Worm (Caenorhabditis elegans): ENCODE data around the gene F38B6.7.

The F38B6.7 gene

DNA sequence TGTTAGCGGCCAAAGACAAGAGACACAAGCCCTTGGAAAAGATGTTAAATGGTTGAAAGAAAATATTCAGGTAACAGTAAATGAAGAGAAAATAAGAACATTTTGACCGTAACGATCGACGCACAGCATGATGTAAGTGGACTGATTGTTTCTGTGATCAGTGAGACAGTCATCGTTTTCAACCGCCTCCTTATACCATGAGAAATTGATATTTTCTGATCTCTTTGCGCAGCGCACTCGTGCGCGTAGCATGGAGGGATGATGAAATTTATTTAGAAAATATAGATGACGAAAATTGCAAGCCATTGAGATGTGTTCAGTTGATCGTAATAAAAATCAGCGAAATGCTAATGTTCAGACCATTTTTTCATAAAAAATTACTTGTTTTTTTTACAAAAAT is 48.6 kb downstream of the F38B6.7 start:
- TF ChIP-seq Y116A8C.19 (tag; optimal IDR thresholded peaks at IDR 0.05; ENCODE audit: borderline replicate concordance) (no peak), pqm-1 (tag; optimal IDR thresholded peaks at IDR 0.05) (no peak), fkh-10 (GFP tag; optimal IDR thresholded peaks at IDR 0.05) (no peak), elt-3 (tag; optimal IDR thresholded peaks at IDR 0.05) (peak in 1 of 6 experiments; percentile 31), efl-1 (optimal IDR thresholded peaks at IDR 0.05) (no peak), efl-1 (GFP tag; optimal IDR thresholded peaks at IDR 0.05 in 1 of 2) (peak in 1 of 2 experiments; percentile 79), blmp-1 (tag; optimal IDR thresholded peaks at IDR 0.05) (peak; percentile 49), tbx-2 (tag; optimal IDR thresholded peaks at IDR 0.05) (no peak), mef-2 (tag; optimal IDR thresholded peaks at IDR 0.05) (no peak), egl-13 (tag; optimal IDR thresholded peaks at IDR 0.05) (no peak), lin-14 (GFP tag; optimal IDR thresholded peaks at IDR 0.05) (peak; percentile 15), nhr-90 (tag; optimal IDR thresholded peaks at IDR 0.05; ENCODE audit: poor library complexity) (peak; percentile 0)

DNA sequence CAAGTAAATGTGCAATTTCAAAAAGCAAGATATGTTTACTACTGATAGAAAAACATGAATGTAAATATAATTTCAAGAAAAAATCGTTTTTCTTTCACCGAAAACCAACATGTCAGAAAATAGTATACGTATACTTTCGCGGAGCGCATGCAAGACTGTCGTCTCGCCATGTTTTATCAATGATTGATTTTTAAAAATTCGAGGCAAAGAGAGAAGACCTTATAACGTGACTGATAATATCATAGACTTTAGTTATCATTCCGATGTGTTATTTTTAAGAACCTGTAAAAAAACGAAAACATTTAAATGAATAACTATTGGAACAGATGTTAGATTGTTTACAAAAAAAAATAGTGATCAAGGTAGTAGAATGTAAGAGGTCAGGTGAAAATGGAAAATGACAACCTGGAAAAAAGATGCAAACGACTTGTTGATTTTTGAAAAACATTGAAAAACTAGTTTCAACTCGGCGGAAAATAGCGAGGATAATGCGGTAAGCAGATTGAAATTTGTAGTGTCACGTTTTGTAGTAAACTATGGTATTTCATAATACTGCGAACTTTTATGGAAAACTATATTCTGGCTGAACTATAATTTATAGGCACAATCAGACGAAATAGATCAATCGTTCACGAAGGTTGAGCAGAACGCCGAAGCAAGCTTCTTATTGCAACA is 51.6 kb downstream of the F38B6.7 start:
- peak; percentile 19 for TF ChIP-seq nhr-85 (tag)
- TF ChIP-seq efl-3 (GFP tag; optimal IDR thresholded peaks at IDR 0.05) = no peak
- TF ChIP-seq fkh-8 (tag; optimal IDR thresholded peaks at IDR 0.05) = no peak
- peak in 1 of 2 experiments; percentile 27 for TF ChIP-seq lin-35 (GFP tag; optimal IDR thresholded peaks at IDR 0.05)
- TF ChIP-seq mep-1 (tag; optimal IDR thresholded peaks at IDR 0.05) = peak; percentile 5
- TF ChIP-seq snu-23 (GFP tag; optimal IDR thresholded peaks at IDR 0.05) = peak; percentile 50
- TF ChIP-seq grh-1 (GFP tag; IDR thresholded peaks at IDR 0.05) = peak; percentile 51; the same call in 1 of the 2 replicates
- no peak for TF ChIP-seq Y116A8C.19 (tag; optimal IDR thresholded peaks at IDR 0.05; ENCODE audit: borderline replicate concordance)
- peak; percentile 72 for TF ChIP-seq nhr-20 (tag; optimal IDR thresholded peaks at IDR 0.05)
- TF ChIP-seq nhr-71 (tag; optimal IDR thresholded peaks at IDR 0.05) = no peak
- peak; percentile 46 for TF ChIP-seq elt-2 (tag; optimal IDR thresholded peaks at IDR 0.05)
- TF ChIP-seq alr-1 (tag; optimal IDR thresholded peaks at IDR 0.05; ENCODE audit: borderline replicate concordance) = no peak
- TF ChIP-seq efl-1 (optimal IDR thresholded peaks at IDR 0.05) = no peak
- TF ChIP-seq efl-1 (GFP tag; optimal IDR thresholded peaks at IDR 0.05 in 1 of 2) = peak in 1 of 2 experiments; percentile 41
- no peak for TF ChIP-seq dsc-1 (tag; optimal IDR thresholded peaks at IDR 0.05)
